Fruit fly (Drosophila melanogaster): ENCODE measurements around the gene CG7567.

dm6 chr3R:29538436-29538835 lies 49.5 kb downstream of the CG7567 start:
- TF ChIP-seq Myc (optimal IDR thresholded peaks at IDR 0.05) (no peak), h (optimal IDR thresholded peaks at IDR 0.05) (no peak), psq (optimal IDR thresholded peaks at IDR 0.05) (no peak)

All from Kc167 (cell line).